Fruit fly (Drosophila melanogaster): ENCODE data around the gene Or85f.
A peak's percentile ranks its signal among the peaks of the same experiment; 100 is the strongest.

Gene Or85f

dm6 chr3R:9411928-9412640, 14.1 kb downstream of the Or85f start, which contains the start of the genes Task7 and alpha-Man-IIa (continued):
- TF ChIP-seq Side (GFP tag; optimal IDR thresholded peaks at IDR 0.05) (no peak), CG11696 (GFP tag; IDR thresholded peaks at IDR 0.05) (no peak), lbe (GFP tag; optimal IDR thresholded peaks at IDR 0.05) (no peak), CG17612 (GFP tag; IDR thresholded peaks at IDR 0.05) (no peak), Antp (GFP tag; optimal IDR thresholded peaks at IDR 0.05) (no peak), gro (GFP tag; optimal IDR thresholded peaks at IDR 0.05) (no peak), sna (GFP tag; IDR thresholded peaks at IDR 0.05; ENCODE audit: partially characterized antibody) (0 out of 2 replicates have a peak, but pooled peaks have one; percentile 26), Bteb2 (GFP tag; optimal IDR thresholded peaks at IDR 0.05) (no peak), Asciz (GFP tag; optimal IDR thresholded peaks at IDR 0.05) (no peak), Trl (optimal IDR thresholded peaks at IDR 0.05) (no peak), Trl (GFP tag; optimal IDR thresholded peaks at IDR 0.05) (no peak), CG6765 (GFP tag; optimal IDR thresholded peaks at IDR 0.05) (no peak), eve (GFP tag; optimal IDR thresholded peaks at IDR 0.05) (no peak), CG6254 (GFP tag; optimal IDR thresholded peaks at IDR 0.05) (no peak), CG43689 (GFP tag; IDR thresholded peaks at IDR 0.05) (no peak), Gug (GFP tag; IDR thresholded peaks at IDR 0.05) (no peak), pb (GFP tag; optimal IDR thresholded peaks at IDR 0.05) (no peak), cas (GFP tag; IDR thresholded peaks at IDR 0.05) (no peak), nmo (GFP tag; optimal IDR thresholded peaks at IDR 0.05) (peak; percentile 42), CG7928 (GFP tag; optimal IDR thresholded peaks at IDR 0.05) (no peak), BEAF-32 (GFP tag; optimal IDR thresholded peaks at IDR 0.05) (peak; percentile 46), Lim3 (GFP tag; IDR thresholded peaks at IDR 0.05) (no peak), Dip2 (GFP tag; IDR thresholded peaks at IDR 0.05) (no peak), az2 (GFP tag; optimal IDR thresholded peaks at IDR 0.05) (no peak), CG12769 (tag; optimal IDR thresholded peaks at IDR 0.05) (no peak), vvl (GFP tag; IDR thresholded peaks at IDR 0.05) (no peak), CG3281 (GFP tag; optimal IDR thresholded peaks at IDR 0.05) (no peak), Atf6 (GFP tag; IDR thresholded peaks at IDR 0.05) (no peak), CG10366 (GFP tag; IDR thresholded peaks at IDR 0.05) (no peak), BtbVII (GFP tag; optimal IDR thresholded peaks at IDR 0.05) (no peak), Aef1 (GFP tag; IDR thresholded peaks at IDR 0.05) (no peak), CG3995 (GFP tag; optimal IDR thresholded peaks at IDR 0.05) (peak; percentile 47), tx (GFP tag; optimal IDR thresholded peaks at IDR 0.05) (no peak), trh (GFP tag; optimal IDR thresholded peaks at IDR 0.05) (no peak), sc (optimal IDR thresholded peaks at IDR 0.05) (no peak), sc (GFP tag; optimal IDR thresholded peaks at IDR 0.05) (no peak), CG17568 (GFP tag; optimal IDR thresholded peaks at IDR 0.05) (no peak), Hand (GFP tag; optimal IDR thresholded peaks at IDR 0.05) (no peak), gcm2 (GFP tag; optimal IDR thresholded peaks at IDR 0.05) (no peak), her (GFP tag; optimal IDR thresholded peaks at IDR 0.05) (no peak), maf-S (GFP tag; optimal IDR thresholded peaks at IDR 0.05) (no peak), slou (GFP tag; optimal IDR thresholded peaks at IDR 0.05) (no peak), sqz (GFP tag; optimal IDR thresholded peaks at IDR 0.05) (peak; percentile 71), Usf (GFP tag; optimal IDR thresholded peaks at IDR 0.05) (no peak), Ravus (GFP tag; IDR thresholded peaks at IDR 0.05) (no peak), CG13624 (GFP tag; optimal IDR thresholded peaks at IDR 0.05) (no peak), CG17385 (GFP tag; optimal IDR thresholded peaks at IDR 0.05) (no peak), knrl (GFP tag; IDR thresholded peaks at IDR 0.05; ENCODE audit: partially characterized antibody) (no peak), CG1024 (GFP tag; IDR thresholded peaks at IDR 0.05) (no peak), CG1792 (GFP tag; optimal IDR thresholded peaks at IDR 0.05) (no peak), nerfin-2 (GFP tag; IDR thresholded peaks at IDR 0.05; ENCODE audit: partially characterized antibody) (no peak), Sin3A (optimal IDR thresholded peaks at IDR 0.05) (peak; percentile 24)
